Worm (Caenorhabditis elegans): ENCODE measurements around the gene mfsd-11.

DNA sequence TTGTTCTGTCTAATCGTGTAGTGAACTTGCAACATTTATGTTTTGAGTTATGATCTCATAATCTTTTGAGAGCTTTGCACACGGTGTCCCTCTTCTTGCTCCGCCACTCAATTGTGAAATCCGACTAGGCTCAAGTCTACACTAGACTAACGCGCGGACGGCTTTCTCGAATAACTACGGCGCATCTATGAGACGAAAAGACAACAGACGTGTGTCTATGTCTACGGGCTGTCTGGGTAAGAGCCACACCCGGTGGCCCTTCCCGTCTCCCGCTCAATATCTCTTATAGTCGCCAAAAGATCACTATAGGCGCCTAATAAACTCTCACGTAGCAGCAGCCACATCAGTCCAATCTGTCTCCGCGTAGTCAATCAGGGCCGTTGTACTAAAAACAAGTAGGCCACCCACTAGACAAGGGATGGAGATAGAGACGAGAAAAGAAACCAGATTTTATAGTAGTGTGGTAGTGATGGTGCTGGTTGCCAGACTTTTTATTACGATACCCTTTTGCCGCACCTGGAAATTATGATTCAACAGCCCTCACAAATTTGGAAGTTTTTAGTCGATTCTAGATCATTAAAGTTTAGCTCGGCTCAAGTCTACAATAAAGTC lies 21.9 kb upstream of the mfsd-11 start:
- no peak for TF ChIP-seq lin-11 (tag; optimal IDR thresholded peaks at IDR 0.05)
- TF ChIP-seq C08G9.2 (tag; optimal IDR thresholded peaks at IDR 0.05) = no peak
- no peak for TF ChIP-seq odd-2 (tag; optimal IDR thresholded peaks at IDR 0.05)
- TF ChIP-seq ets-4 (tag; optimal IDR thresholded peaks at IDR 0.05) = no peak
- TF ChIP-seq dve-1 (tag; optimal IDR thresholded peaks at IDR 0.05) = no peak
- TF ChIP-seq ceh-18 (tag; optimal IDR thresholded peaks at IDR 0.05) = peak; percentile 55
- TF ChIP-seq nhr-11 (tag; optimal IDR thresholded peaks at IDR 0.05) = no peak
- TF ChIP-seq C38D4.7 (GFP tag; optimal IDR thresholded peaks at IDR 0.05) = no peak
- TF ChIP-seq fkh-10 (GFP tag; optimal IDR thresholded peaks at IDR 0.05) = no peak
- TF ChIP-seq nfya-1 (tag; optimal IDR thresholded peaks at IDR 0.05) = peak; percentile 1
- TF ChIP-seq ceh-2 (tag; optimal IDR thresholded peaks at IDR 0.05) = peak; percentile 9

Measured in whole organism, late embryonic.